Worm (Caenorhabditis elegans) whole organism, young adult: ENCODE measurements around the gene D1054.1.

ENCODE experiments used
- B0035.1 ChIP-seq: sonication (generic microtip); optimal IDR thresholded peaks from 2 replicates; lab custom pipeline; 2016; ENCODE audit warnings: missing genetic modification characterization, mild to moderate bottlenecking, missing compliant biosample characterization, missing genotype, missing genetic modification reagents
- B0261.1 ChIP-seq: sonication (generic microtip); optimal IDR thresholded peaks from 2 replicates; lab custom pipeline; 2016; ENCODE audit warnings: mild to moderate bottlenecking, missing genetic modification characterization, moderate library complexity, missing compliant biosample characterization
- B0336.3 ChIP-seq: fragments of 200-800 bp; sonication (Bioruptor generic); IDR thresholded peaks from 2 replicates; pipeline ENCODE4 v1.3.6; 2022; ENCODE audit warnings: missing genetic modification characterization, missing compliant biosample characterization
- F10E7.11 ChIP-seq: sonication (generic microtip); optimal IDR thresholded peaks from 2 replicates; lab custom pipeline; 2017; ENCODE audit warnings: mild to moderate bottlenecking, missing genetic modification characterization, moderate library complexity, missing compliant biosample characterization
- F39B2.1 ChIP-seq: fragments of 200-800 bp; sonication (Bioruptor generic); IDR thresholded peaks from 2 replicates; pipeline ENCODE4 v1.3.6; 2022; ENCODE audit warnings: missing genetic modification reagents, missing genetic modification characterization, missing compliant biosample characterization
- F49E8.2 ChIP-seq: sonication (generic microtip); optimal IDR thresholded peaks from 3 replicates; lab custom pipeline; 2017; ENCODE audit warnings: missing genetic modification characterization, mild to moderate bottlenecking, missing compliant biosample characterization, antibody characterized with exemption, moderate library complexity; ENCODE audit not compliant: insufficient read depth
- K11D2.4 ChIP-seq: fragments of 200-800 bp; sonication (Bioruptor generic); IDR thresholded peaks from 2 replicates; pipeline ENCODE4 v1.3.6; 2022; ENCODE audit warnings: missing genetic modification reagents, missing genetic modification characterization, missing compliant biosample characterization
- T07F8.4 ChIP-seq: sonication (generic microtip); optimal IDR thresholded peaks from 2 replicates; lab custom pipeline; 2016; ENCODE audit warnings: mild to moderate bottlenecking, missing genetic modification characterization, moderate library complexity, missing compliant biosample characterization
- T26A5.8 ChIP-seq: sonication (generic microtip); optimal IDR thresholded peaks from 2 replicates; lab custom pipeline; 2016; ENCODE audit warnings: missing genetic modification characterization, missing compliant biosample characterization
- Y53F4B.3 ChIP-seq: fragments of 200-800 bp; sonication (Bioruptor generic); IDR thresholded peaks from 2 replicates; pipeline ENCODE4 v1.3.6; 2022; ENCODE audit warnings: missing genetic modification reagents, missing genetic modification characterization, missing compliant biosample characterization
- ZK185.1 ChIP-seq: sonication (generic microtip); optimal IDR thresholded peaks from 2 replicates; lab custom pipeline; 2016; ENCODE audit warnings: mild to moderate bottlenecking, missing genetic modification characterization, missing compliant biosample characterization; ENCODE audit not compliant: poor library complexity, severe bottlenecking
- aptf-2 ChIP-seq: fragments of 200-800 bp; sonication (Bioruptor generic); conservative IDR thresholded peaks from 2 replicates; pipeline ENCODE4 v1.3.6; 2022; ENCODE audit warnings: missing genetic modification reagents, missing genetic modification characterization, missing compliant biosample characterization
- aptf-3 ChIP-seq: fragments of 200-800 bp; sonication (Bioruptor generic); IDR thresholded peaks from 2 replicates; pipeline ENCODE4 v1.3.6; 2022; ENCODE audit warnings: missing genetic modification characterization, missing compliant biosample characterization
- bed-1 ChIP-seq: fragments of 200-800 bp; sonication (Bioruptor generic); IDR thresholded peaks from 2 replicates; pipeline ENCODE4 v1.3.6; 2022; ENCODE audit warnings: missing genetic modification reagents, missing genetic modification characterization, missing compliant biosample characterization
- ccch-3 ChIP-seq: fragments of 200-800 bp; sonication (Bioruptor generic); optimal IDR thresholded peaks from 2 replicates; lab custom pipeline; 2018; ENCODE audit warnings: mild to moderate bottlenecking, missing genetic modification characterization, missing compliant biosample characterization
- cebp-1 ChIP-seq, 2 experiments: fragments of 200-800 bp in 1 of 2; sonication (Bioruptor generic) in 1 of 2; sonication (generic microtip) in 1 of 2; IDR thresholded peaks in 1 of 2; optimal IDR thresholded peaks in 1 of 2; 2 replicates each; pipeline versions ENCODE4 v1.3.6 to Lab custom; 2017 to 2022; ENCODE audit warnings: missing compliant biosample characterization in 2 of 2, missing genetic modification characterization in 2 of 2, mild to moderate bottlenecking in 1 of 2, missing genetic modification reagents in 1 of 2, moderate library complexity in 1 of 2
- ceh-100 ChIP-seq: fragments of 200-800 bp; sonication (Bioruptor generic); IDR thresholded peaks from 2 replicates; pipeline ENCODE4 v1.3.6; 2022; ENCODE audit warnings: missing genetic modification reagents, missing genetic modification characterization, missing compliant biosample characterization
- ceh-40 ChIP-seq: fragments of 200-800 bp; sonication (Bioruptor generic); IDR thresholded peaks from 2 replicates; pipeline ENCODE4 v1.3.6; 2022; ENCODE audit warnings: missing genetic modification characterization, missing compliant biosample characterization
- ceh-58 ChIP-seq: fragments of 200-800 bp; sonication (Bioruptor generic); IDR thresholded peaks from 2 replicates; pipeline ENCODE4 v1.3.6; 2022; ENCODE audit warnings: missing genetic modification characterization, missing compliant biosample characterization
- chd-7 ChIP-seq: sonication (generic microtip); optimal IDR thresholded peaks from 2 replicates; lab custom pipeline; 2016; ENCODE audit warnings: mild to moderate bottlenecking, missing genetic modification characterization, moderate library complexity, missing compliant biosample characterization
- dpl-1 ChIP-seq: fragments of 150-350 bp; optimal IDR thresholded peaks from 2 replicates; lab custom pipeline; 2014; ENCODE audit warnings: missing biosample characterization, missing genetic modification reagents, missing genetic modification characterization
- egl-44 ChIP-seq: fragments of 200-800 bp; sonication (Bioruptor generic); IDR thresholded peaks from 2 replicates; pipeline ENCODE4 v1.3.6; 2022; ENCODE audit warnings: missing genetic modification reagents, missing genetic modification characterization, missing compliant biosample characterization
- egrh-3 ChIP-seq: fragments of 200-800 bp; sonication (Bioruptor generic); IDR thresholded peaks from 2 replicates; pipeline ENCODE4 v1.3.6; 2022; ENCODE audit warnings: missing genetic modification reagents, missing genetic modification characterization, missing compliant biosample characterization
- ekl-4 ChIP-seq: fragments of 200-800 bp; sonication (Bioruptor generic); IDR thresholded peaks from 2 replicates; pipeline ENCODE4 v1.3.6; 2022; ENCODE audit warnings: missing genetic modification reagents, missing genetic modification characterization, missing compliant biosample characterization
- ets-4 ChIP-seq: fragments of 200-800 bp; sonication (Bioruptor generic); optimal IDR thresholded peaks from 2 replicates; lab custom pipeline; 2018; ENCODE audit warnings: mild to moderate bottlenecking, missing genetic modification characterization, missing compliant biosample characterization
- him-1 ChIP-seq: sonication (generic microtip); optimal IDR thresholded peaks from 2 replicates; lab custom pipeline; 2016; ENCODE audit warnings: missing genotype, missing genetic modification reagents, missing genetic modification characterization, missing compliant biosample characterization
- hlh-12 ChIP-seq: sonication (generic microtip); optimal IDR thresholded peaks from 2 replicates; lab custom pipeline; 2016; ENCODE audit warnings: missing genetic modification characterization, missing compliant biosample characterization
- hmg-20 ChIP-seq: fragments of 200-800 bp; sonication (Bioruptor generic); IDR thresholded peaks from 2 replicates; pipeline ENCODE4 v1.3.6; 2022; ENCODE audit warnings: missing genetic modification reagents, missing genetic modification characterization, missing compliant biosample characterization
- hsf-1 ChIP-seq: fragments of 200-800 bp; sonication (Bioruptor generic); IDR thresholded peaks from 2 replicates; pipeline ENCODE4 v1.3.6; 2022; ENCODE audit warnings: missing genetic modification reagents, missing genetic modification characterization, missing compliant biosample characterization
- lag-1 ChIP-seq: fragments of 200-800 bp; sonication (Bioruptor generic); IDR thresholded peaks from 2 replicates; pipeline ENCODE4 v1.3.6; 2022; ENCODE audit warnings: missing genetic modification reagents, missing genetic modification characterization, missing compliant biosample characterization
- lin-35 ChIP-seq, 3 experiments: fragments of 150-350 bp in 2 of 3; sonication (generic microtip) in 1 of 3; optimal IDR thresholded peaks; 2 replicates each; lab custom pipeline; 2014 to 2018; ENCODE audit warnings: missing biosample characterization in 3 of 3, missing genetic modification characterization in 3 of 3, missing genetic modification reagents in 3 of 3
- lsl-1 ChIP-seq: fragments of 200-800 bp; sonication (Bioruptor generic); optimal IDR thresholded peaks from 2 replicates; lab custom pipeline; 2018; ENCODE audit warnings: mild to moderate bottlenecking, missing genetic modification characterization, moderate library complexity, missing compliant biosample characterization
- madf-3 ChIP-seq: fragments of 200-800 bp; sonication (Bioruptor generic); IDR thresholded peaks from 2 replicates; pipeline ENCODE4 v1.3.6; 2022; ENCODE audit warnings: missing genetic modification reagents, missing genetic modification characterization, missing compliant biosample characterization
- nfya-1 ChIP-seq: sonication (generic microtip); optimal IDR thresholded peaks from 2 replicates; lab custom pipeline; 2017; ENCODE audit warnings: antibody characterized with exemption, missing compliant biosample characterization, missing genetic modification characterization, borderline replicate concordance; ENCODE audit not compliant: insufficient read depth
- nfya-2 ChIP-seq: fragments of 200-800 bp; sonication (Bioruptor generic); IDR thresholded peaks from 2 replicates; pipeline ENCODE4 v1.3.6; 2022; ENCODE audit warnings: missing genetic modification reagents, missing genetic modification characterization, missing compliant biosample characterization
- nhr-27 ChIP-seq: fragments of 200-800 bp; sonication (Bioruptor generic); optimal IDR thresholded peaks from 2 replicates; lab custom pipeline; 2018; ENCODE audit warnings: mild to moderate bottlenecking, missing genetic modification characterization, moderate library complexity, missing compliant biosample characterization
- pha-4 ChIP-seq: fragments of 150-350 bp; sonication (generic microtip); optimal IDR thresholded peaks from 2 replicates; lab custom pipeline; 2014; ENCODE audit warnings: missing biosample characterization, missing genetic modification reagents, missing genetic modification characterization
- repo-1 ChIP-seq: sonication (generic microtip); optimal IDR thresholded peaks from 2 replicates; lab custom pipeline; 2017; ENCODE audit warnings: mild to moderate bottlenecking, missing genetic modification characterization, missing compliant biosample characterization
- sdz-38 ChIP-seq: sonication (generic microtip); optimal IDR thresholded peaks from 2 replicates; lab custom pipeline; 2016; ENCODE audit warnings: missing genotype, missing genetic modification characterization, missing compliant biosample characterization
- sea-2 ChIP-seq: fragments of 200-800 bp; sonication (Bioruptor generic); IDR thresholded peaks from 2 replicates; pipeline ENCODE4 v1.3.6; 2022; ENCODE audit warnings: missing genetic modification characterization, missing compliant biosample characterization
- snpc-1.3 ChIP-seq: sonication (generic microtip); optimal IDR thresholded peaks from 2 replicates; lab custom pipeline; 2017; ENCODE audit warnings: missing genetic modification characterization, mild to moderate bottlenecking, missing compliant biosample characterization, antibody characterized with exemption, moderate library complexity, missing genotype, missing genetic modification reagents; ENCODE audit not compliant: insufficient read depth
- snpc-3.4 ChIP-seq: sonication (generic microtip); optimal IDR thresholded peaks from 2 replicates; lab custom pipeline; 2017; ENCODE audit warnings: missing genetic modification characterization, mild to moderate bottlenecking, missing compliant biosample characterization, antibody characterized with exemption, moderate library complexity, missing genotype, missing genetic modification reagents
- somi-1 ChIP-seq: fragments of 200-800 bp; sonication (Bioruptor generic); optimal IDR thresholded peaks from 2 replicates; lab custom pipeline; 2018; ENCODE audit warnings: mild to moderate bottlenecking, missing genetic modification characterization, missing compliant biosample characterization
- tbp1 ChIP-seq: fragments of 200-800 bp; sonication (Bioruptor generic); optimal IDR thresholded peaks from 2 replicates; lab custom pipeline; 2018; ENCODE audit warnings: mild to moderate bottlenecking, missing genetic modification characterization, missing compliant biosample characterization
- tbx-9 ChIP-seq: sonication (generic microtip); optimal IDR thresholded peaks from 2 replicates; lab custom pipeline; 2016; ENCODE audit warnings: borderline replicate concordance, missing genetic modification characterization, inconsistent platforms, missing compliant biosample characterization
- ztf-28 ChIP-seq: fragments of 200-800 bp; sonication (Bioruptor generic); IDR thresholded peaks from 2 replicates; pipeline ENCODE4 v1.3.6; 2022; ENCODE audit warnings: missing genetic modification reagents, missing genetic modification characterization, missing compliant biosample characterization
- ztf-3 ChIP-seq: fragments of 200-800 bp; sonication (Bioruptor generic); optimal IDR thresholded peaks from 2 replicates; lab custom pipeline; 2018; ENCODE audit warnings: mild to moderate bottlenecking, missing genetic modification characterization, missing compliant biosample characterization

The D1054.1 gene

ce11 chrV:10813425-10814156 is 43.6 kb upstream of the D1054.1 start, which contains the start of the genes C29A12.1 and lig-1:
Gene C29A12.1 (minus strand): TSS chrV:10813487.
Gene lig-1 (plus strand): TSS chrV:10814106.
- TF ChIP-seq nhr-27, result no peak
- no peak for TF ChIP-seq ztf-28 (GFP tag; lab: Robert Waterston, UW)
- TF ChIP-seq hsf-1, result 0 out of 2 replicates have a peak, but pooled peaks have one; percentile 57
- no peak for TF ChIP-seq aptf-2 (GFP tag; lab: Robert Waterston, UW)
- TF ChIP-seq ets-4 (GFP tag; lab: Kevin White, UChicago), result no peak
- TF ChIP-seq snpc-1.3 (tag; lab: Kevin White, UChicago), result no peak
- no peak for TF ChIP-seq ccch-3
- TF ChIP-seq egrh-3, result no peak
- no peak for TF ChIP-seq B0035.1 (tag; lab: Kevin White, UChicago)
- no peak for TF ChIP-seq tbx-9 (tag; lab: Kevin White, UChicago)
- TF ChIP-seq T07F8.4 (tag; lab: Kevin White, UChicago), result no peak
- TF ChIP-seq ceh-40 (GFP tag; lab: Robert Waterston, UW), result no peak
- TF ChIP-seq sea-2 (GFP tag; lab: Robert Waterston, UW), result no peak
- TF ChIP-seq dpl-1, result peak; percentile 30
- no peak for TF ChIP-seq chd-7 (tag; lab: Kevin White, UChicago)
- TF ChIP-seq B0261.1 (tag; lab: Kevin White, UChicago), result no peak
- peak; percentile 25; the same call in 1 of the 2 replicates for TF ChIP-seq ekl-4 (GFP tag; lab: Robert Waterston, UW)
- no peak for TF ChIP-seq F39B2.1 (GFP tag; lab: Robert Waterston, UW)
- no peak for TF ChIP-seq lag-1
- TF ChIP-seq sdz-38 (tag; lab: Kevin White, UChicago), result no peak
- no peak for TF ChIP-seq tbp1
- no peak for TF ChIP-seq Y53F4B.3 (GFP tag; lab: Robert Waterston, UW)
- no peak for TF ChIP-seq ceh-58 (GFP tag; lab: Robert Waterston, UW)
- no peak for TF ChIP-seq bed-1 (GFP tag; lab: Robert Waterston, UW)
- no peak for TF ChIP-seq F10E7.11 (tag; lab: Kevin White, UChicago)
- TF ChIP-seq ZK185.1 (tag; lab: Kevin White, UChicago), result no peak
- no peak for TF ChIP-seq hlh-12 (tag; lab: Kevin White, UChicago)
- TF ChIP-seq cebp-1 (GFP tag; IDR thresholded peaks at IDR 0.05; lab: Robert Waterston, UW), result no peak
- TF ChIP-seq cebp-1 (tag; optimal IDR thresholded peaks at IDR 0.05; lab: Kevin White, UChicago), result no peak
- no peak for TF ChIP-seq snpc-3.4 (tag; lab: Kevin White, UChicago)
- TF ChIP-seq ceh-100 (GFP tag; lab: Robert Waterston, UW), result 0 out of 2 replicates have a peak, but pooled peaks have one; percentile 35
- TF ChIP-seq madf-3 (GFP tag; lab: Robert Waterston, UW), result peak; percentile 83
- no peak for TF ChIP-seq aptf-3
- TF ChIP-seq pha-4 (tag; lab: Kevin White, UChicago), result no peak
- TF ChIP-seq somi-1 (GFP tag; lab: Kevin White, UChicago), result no peak
- TF ChIP-seq F49E8.2 (tag; lab: Kevin White, UChicago), result peak; percentile 73
- TF ChIP-seq repo-1 (tag; lab: Kevin White, UChicago), result no peak
- TF ChIP-seq B0336.3 (GFP tag; lab: Robert Waterston, UW), result no peak
- no peak for TF ChIP-seq him-1
- no peak for TF ChIP-seq hmg-20 (GFP tag; lab: Robert Waterston, UW)
- no peak for TF ChIP-seq T26A5.8 (tag; lab: Kevin White, UChicago)
- TF ChIP-seq lsl-1 (GFP tag; lab: Kevin White, UChicago), result peak; percentile 87
- no peak for TF ChIP-seq K11D2.4 (GFP tag; lab: Robert Waterston, UW)
- TF ChIP-seq ztf-3 (GFP tag; lab: Kevin White, UChicago), result no peak
- TF ChIP-seq egl-44, result no peak
- no peak for TF ChIP-seq nfya-1 (tag; lab: Kevin White, UChicago)
- TF ChIP-seq lin-35 (GFP tag; optimal IDR thresholded peaks at IDR 0.05; lab: Kevin White, UChicago), result no peak
- TF ChIP-seq nfya-2 (GFP tag; lab: Robert Waterston, UW), result no peak
